Comparison of ENCODE assay signal across 2 worm cellular contexts in genomic region chrX:2549322-2549721, ce11.
A peak's percentile ranks its signal among the peaks of the same experiment; 100 is the strongest.
TF ChIP-seq lines count a peak whose summit lies in the region.

No protein-coding gene starts in this region.

TF ChIP-seq in whole organism, L4 larva, 104 proteins besides CTCF, POLR2A, EP300 and RAD21 (continued from another document):
- 0 out of 2 replicates have a peak, but pooled peaks have one; percentile 30 for TF ChIP-seq mxl-2 (GFP tag; conservative IDR thresholded peaks at IDR 0.05; lab: Robert Waterston, UW)
- TF ChIP-seq lim-7 (GFP tag; IDR thresholded peaks at IDR 0.05; lab: Robert Waterston, UW): peak; percentile 81
- peak; percentile 7 for TF ChIP-seq F37D6.2 (tag; optimal IDR thresholded peaks at IDR 0.05; lab: Kevin White, UChicago)
- 0 out of 2 replicates have a peak, but pooled peaks have one; percentile 64 for TF ChIP-seq zip-11 (GFP tag; IDR thresholded peaks at IDR 0.05; lab: Robert Waterston, UW)
- TF ChIP-seq zip-2 (tag; optimal IDR thresholded peaks at IDR 0.05; lab: Kevin White, UChicago): peak; percentile 57
- TF ChIP-seq zfp-3 (GFP tag; conservative IDR thresholded peaks at IDR 0.05; lab: Robert Waterston, UW): 0 out of 2 replicates have a peak, but pooled peaks have one; percentile 52
- TF ChIP-seq vab-7 (GFP tag; IDR thresholded peaks at IDR 0.05; lab: Robert Waterston, UW): peak; percentile 87
- peak; percentile 62 for TF ChIP-seq sdz-12 (GFP tag; optimal IDR thresholded peaks at IDR 0.05; lab: Kevin White, UChicago)
- no peak for TF ChIP-seq ceh-82 (tag; optimal IDR thresholded peaks at IDR 0.05; lab: Kevin White, UChicago)
- no peak for TF ChIP-seq tag-97 (GFP tag; IDR thresholded peaks at IDR 0.05; lab: Robert Waterston, UW)
- TF ChIP-seq hmg-1.1 (GFP tag; IDR thresholded peaks at IDR 0.05; lab: Robert Waterston, UW): peak; percentile 94
- TF ChIP-seq nhr-11 (tag; optimal IDR thresholded peaks at IDR 0.05; lab: Kevin White, UChicago): peak; percentile 75
- TF ChIP-seq snpc-1.2 (GFP tag; IDR thresholded peaks at IDR 0.05; lab: Robert Waterston, UW): peak; percentile 90
- TF ChIP-seq zag-1 (tag; optimal IDR thresholded peaks at IDR 0.05; lab: Kevin White, UChicago): no peak
- peak; percentile 81 for TF ChIP-seq pha-4 (GFP tag; IDR thresholded peaks at IDR 0.05; lab: Robert Waterston, UW)
- TF ChIP-seq pha-4 (tag; optimal IDR thresholded peaks at IDR 0.05; lab: Kevin White, UChicago): no peak
- TF ChIP-seq lin-1 (GFP tag; IDR thresholded peaks at IDR 0.05; lab: Robert Waterston, UW): peak; percentile 91
- TF ChIP-seq R02D3.7 (tag; optimal IDR thresholded peaks at IDR 0.05; lab: Kevin White, UChicago): no peak
- peak; percentile 80 for TF ChIP-seq T26A8.4 (GFP tag; IDR thresholded peaks at IDR 0.05; lab: Robert Waterston, UW)
- TF ChIP-seq dmd-8 (GFP tag; IDR thresholded peaks at IDR 0.05; lab: Robert Waterston, UW): peak; percentile 89
- no peak for TF ChIP-seq saeg-2 (GFP tag; IDR thresholded peaks at IDR 0.05; lab: Robert Waterston, UW)
- peak; percentile 71 for TF ChIP-seq lin-13 (GFP tag; optimal IDR thresholded peaks at IDR 0.05; lab: Kevin White, UChicago)
- no peak for TF ChIP-seq ces-1 (GFP tag; optimal IDR thresholded peaks at IDR 0.05; lab: Kevin White, UChicago)
- peak; percentile 79 for TF ChIP-seq nhr-42 (GFP tag; IDR thresholded peaks at IDR 0.05; lab: Robert Waterston, UW)
- TF ChIP-seq rbr-2 (tag; optimal IDR thresholded peaks at IDR 0.05; lab: Kevin White, UChicago): peak; percentile 69
- peak; percentile 46 for TF ChIP-seq unc-130 (GFP tag; optimal IDR thresholded peaks at IDR 0.05; lab: Kevin White, UChicago)
- TF ChIP-seq mdl-1 (tag; optimal IDR thresholded peaks at IDR 0.05; lab: Kevin White, UChicago): peak in 1 of 2 experiments; percentile 23
- TF ChIP-seq set-16 (GFP tag; IDR thresholded peaks at IDR 0.05; lab: Robert Waterston, UW): peak; percentile 28; the same call in 1 of the 2 replicates
- peak; percentile 77; the same call in 1 of the 2 replicates for TF ChIP-seq F26F4.8 (GFP tag; conservative IDR thresholded peaks at IDR 0.05; lab: Robert Waterston, UW)
- 0 out of 2 replicates have a peak, but pooled peaks have one; percentile 72 for TF ChIP-seq Y75B8A.6 (GFP tag; IDR thresholded peaks at IDR 0.05; lab: Robert Waterston, UW)
- TF ChIP-seq spr-1 (tag; optimal IDR thresholded peaks at IDR 0.05; lab: Kevin White, UChicago): peak; percentile 66
- TF ChIP-seq egl-27 (tag; optimal IDR thresholded peaks at IDR 0.05; lab: Kevin White, UChicago): no peak
- TF ChIP-seq mes-2 (tag; optimal IDR thresholded peaks at IDR 0.05; lab: Kevin White, UChicago; ENCODE audit: poor library complexity, severe bottlenecking): peak; percentile 74
- 0 out of 2 replicates have a peak, but pooled peaks have one; percentile 47 for TF ChIP-seq mdt-29 (GFP tag; IDR thresholded peaks at IDR 0.05; lab: Robert Waterston, UW)
- TF ChIP-seq pqm-1 (tag; optimal IDR thresholded peaks at IDR 0.05; lab: Kevin White, UChicago): no peak
- peak; percentile 77 for TF ChIP-seq Y48G9A.11 (GFP tag; IDR thresholded peaks at IDR 0.05; lab: Robert Waterston, UW)
- TF ChIP-seq fos-1 (tag; optimal IDR thresholded peaks at IDR 0.05; lab: Kevin White, UChicago): no peak
- TF ChIP-seq lin-29 (GFP tag; IDR thresholded peaks at IDR 0.05; lab: Robert Waterston, UW): no peak; the same call in 1 of the 2 replicates
- peak; percentile 34 for TF ChIP-seq duxl-1 (tag; optimal IDR thresholded peaks at IDR 0.05; lab: Kevin White, UChicago; ENCODE audit: poor library complexity)
- TF ChIP-seq Y5F2A.4 (GFP tag; optimal IDR thresholded peaks at IDR 0.05; lab: Kevin White, UChicago): peak; percentile 45
- TF ChIP-seq mep-1 (tag; optimal IDR thresholded peaks at IDR 0.05; lab: Kevin White, UChicago): peak; percentile 89
- peak; percentile 61 for TF ChIP-seq F10B5.3 (tag; optimal IDR thresholded peaks at IDR 0.05; lab: Kevin White, UChicago)
- TF ChIP-seq ceh-20 (GFP tag; IDR thresholded peaks at IDR 0.05; lab: Robert Waterston, UW): peak; percentile 11; the same call in 1 of the 2 replicates
- TF ChIP-seq snpc-4 (tag; optimal IDR thresholded peaks at IDR 0.05; lab: Kevin White, UChicago): no peak
- 0 out of 2 replicates have a peak, but pooled peaks have one; percentile 50 for TF ChIP-seq dmd-9 (GFP tag; IDR thresholded peaks at IDR 0.05; lab: Robert Waterston, UW)
- TF ChIP-seq nhr-28 (tag; optimal IDR thresholded peaks at IDR 0.05; lab: Kevin White, UChicago): peak; percentile 64
- peak; percentile 57 for TF ChIP-seq nhr-102 (tag; optimal IDR thresholded peaks at IDR 0.05; lab: Kevin White, UChicago)
- TF ChIP-seq daf-16 (GFP tag; optimal IDR thresholded peaks at IDR 0.05; lab: Kevin White, UChicago): peak; percentile 58 to 91
- peak; percentile 85 for TF ChIP-seq daf-16 (tag; optimal IDR thresholded peaks at IDR 0.05; lab: Kevin White, UChicago)
TF ChIP-seq in whole organism, L4 larva: peak in this region for 73.

TF ChIP-seq in whole organism, late embryonic, 69 proteins besides CTCF, POLR2A, EP300 and RAD21 (continued from another document):
- TF ChIP-seq K09A11.1 (tag; optimal IDR thresholded peaks at IDR 0.05; lab: Kevin White, UChicago; ENCODE audit: insufficient read depth) (peak; percentile 71), dmd-4 (tag; optimal IDR thresholded peaks at IDR 0.05; lab: Kevin White, UChicago; ENCODE audit: borderline replicate concordance) (peak; percentile 85), sdc-2 (tag; optimal IDR thresholded peaks at IDR 0.05; lab: Kevin White, UChicago) (peak; percentile 84), C38D4.7 (GFP tag; optimal IDR thresholded peaks at IDR 0.05; lab: Kevin White, UChicago) (peak; percentile 82)
